Worm (Caenorhabditis elegans): ENCODE results near the gene acr-12.

DNA sequence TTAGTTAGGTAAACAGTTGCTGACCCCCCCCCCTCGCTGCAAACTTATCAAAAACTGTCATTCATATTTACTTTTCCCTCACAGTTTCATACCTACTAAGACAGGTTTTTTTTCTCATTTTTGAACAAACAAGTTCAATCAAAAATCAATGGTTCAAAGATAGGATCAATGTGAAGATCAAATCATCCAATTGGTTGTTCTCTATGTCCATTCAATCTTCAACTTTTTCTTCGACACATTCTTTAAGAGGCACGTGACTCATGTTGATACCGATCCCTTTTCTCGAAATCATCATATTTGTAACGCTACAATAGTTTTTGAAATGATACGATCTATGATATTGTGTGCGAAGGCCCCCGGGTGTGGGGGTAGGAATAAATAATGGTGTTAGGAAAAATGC, 7.0 kb downstream of the acr-12 start:
- no peak for TF ChIP-seq med-1 (GFP tag; optimal IDR thresholded peaks at IDR 0.05; ENCODE audit: insufficient read depth)
- TF ChIP-seq klf-2 (GFP tag; conservative IDR thresholded peaks at IDR 0.05) = no peak
- no peak for TF ChIP-seq flt-1 (GFP tag; IDR thresholded peaks at IDR 0.05)
- no peak for TF ChIP-seq T22C8.4 (GFP tag; IDR thresholded peaks at IDR 0.05)
- no peak for TF ChIP-seq tab-1 (GFP tag; IDR thresholded peaks at IDR 0.05)
- no peak for TF ChIP-seq ztf-29 (GFP tag; IDR thresholded peaks at IDR 0.05)
